Fruit fly (Drosophila melanogaster) whole organism, embryonic: Measurements from ENCODE around the gene CG16956.

Experiments
- Antp ChIP-seq: fragments of 200-800 bp; sonication (Bioruptor generic); optimal IDR thresholded peaks from 3 replicates; lab custom pipeline; 2016; ENCODE audit warnings: missing biosample characterization, missing genetic modification characterization
- Awh ChIP-seq: fragments of 200-800 bp; sonication (Bioruptor generic); IDR thresholded peaks from 2 replicates; pipeline ENCODE4, ENCODE4 v1.3.6; 2022; ENCODE audit warnings: missing biosample characterization, missing genetic modification characterization
- BtbVII ChIP-seq: fragments of 200-800 bp; sonication (Bioruptor generic); optimal IDR thresholded peaks from 3 replicates; lab custom pipeline; 2017; ENCODE audit warnings: missing biosample characterization, mild to moderate bottlenecking, missing genetic modification characterization
- CG10543 ChIP-seq: fragments of 200-800 bp; sonication (Bioruptor generic); optimal IDR thresholded peaks from 3 replicates; lab custom pipeline; 2017; ENCODE audit warnings: missing biosample characterization, mild to moderate bottlenecking, missing genetic modification characterization, moderate library complexity
- CG10979 ChIP-seq: fragments of 200-800 bp; sonication (Bioruptor generic); optimal IDR thresholded peaks from 2 replicates; lab custom pipeline; 2018; ENCODE audit warnings: missing biosample characterization, mild to moderate bottlenecking, missing genetic modification characterization, moderate library complexity
- CG11560 ChIP-seq: fragments of 200-800 bp; sonication (Bioruptor generic); IDR thresholded peaks from 3 replicates; pipeline ENCODE4 v1.3.6; 2022; ENCODE audit warnings: missing biosample characterization, missing genetic modification characterization
- CG11695 ChIP-seq: fragments of 200-800 bp; sonication (Bioruptor generic); IDR thresholded peaks from 3 replicates; pipeline ENCODE4 v1.3.6; 2022; ENCODE audit warnings: missing biosample characterization, missing genetic modification characterization
- CG12659 ChIP-seq: fragments of 200-800 bp; sonication (Bioruptor generic); optimal IDR thresholded peaks from 3 replicates; lab custom pipeline; 2017; ENCODE audit warnings: mild to moderate bottlenecking, missing biosample characterization, missing genetic modification reagents, missing genetic modification characterization
- CG12744 ChIP-seq: fragments of 200-800 bp; sonication (Bioruptor generic); optimal IDR thresholded peaks from 2 replicates; lab custom pipeline; 2016; ENCODE audit warnings: missing biosample characterization, missing genetic modification characterization
- CG1602 ChIP-seq: fragments of 200-800 bp; sonication (Bioruptor generic); optimal IDR thresholded peaks from 3 replicates; lab custom pipeline; 2016; ENCODE audit warnings: missing biosample characterization, missing genetic modification characterization
- CG17802 ChIP-seq: fragments of 200-800 bp; sonication (Bioruptor generic); optimal IDR thresholded peaks from 2 replicates; lab custom pipeline; 2018; ENCODE audit warnings: missing biosample characterization, mild to moderate bottlenecking, missing genetic modification characterization, moderate library complexity
- CG18476 ChIP-seq: fragments of 200-800 bp; sonication (Bioruptor generic); optimal IDR thresholded peaks from 2 replicates; lab custom pipeline; 2016; ENCODE audit warnings: missing biosample characterization, mild to moderate bottlenecking, missing genetic modification characterization
- CG30403 ChIP-seq: fragments of 200-800 bp; sonication (Bioruptor generic); optimal IDR thresholded peaks from 3 replicates; lab custom pipeline; 2016; ENCODE audit warnings: missing biosample characterization, missing genetic modification characterization
- CG30431 ChIP-seq: fragments of 200-800 bp; sonication (Bioruptor generic); optimal IDR thresholded peaks from 2 replicates; lab custom pipeline; 2017; ENCODE audit warnings: missing biosample characterization, missing genetic modification characterization
- CG3065 ChIP-seq: fragments of 200-800 bp; sonication (Bioruptor generic); optimal IDR thresholded peaks from 2 replicates; lab custom pipeline; 2016; ENCODE audit warnings: missing biosample characterization, missing genetic modification characterization
- CG32767 ChIP-seq: fragments of 200-800 bp; sonication (Bioruptor generic); IDR thresholded peaks from 2 replicates; pipeline ENCODE4 v1.3.6; 2022; ENCODE audit warnings: missing biosample characterization, missing genetic modification characterization
- CG4424 ChIP-seq: fragments of 200-800 bp; sonication (Bioruptor generic); optimal IDR thresholded peaks from 3 replicates; lab custom pipeline; 2016; ENCODE audit warnings: missing biosample characterization, missing genetic modification characterization
- CG4617 ChIP-seq: fragments of 200-800 bp; sonication (Bioruptor generic); optimal IDR thresholded peaks from 3 replicates; lab custom pipeline; 2016; ENCODE audit warnings: missing biosample characterization, missing genetic modification characterization, borderline replicate concordance
- CG4730 ChIP-seq: fragments of 200-800 bp; sonication (Bioruptor generic); IDR thresholded peaks from 2 replicates; pipeline ENCODE4 v1.3.6; 2022; ENCODE audit warnings: missing biosample characterization, missing genetic modification characterization
- CG5953 ChIP-seq: fragments of 200-800 bp; sonication (Bioruptor generic); IDR thresholded peaks from 2 replicates; pipeline ENCODE4 v1.3.6; 2022; ENCODE audit warnings: missing biosample characterization, missing genetic modification characterization
- CG8290 ChIP-seq, 3 experiments: fragments of 200-800 bp; sonication (Bioruptor generic); optimal IDR thresholded peaks; 2 replicates each; lab custom pipeline; 2016 to 2019; ENCODE audit warnings: missing biosample characterization in 3 of 3, missing genetic modification characterization in 3 of 3, mild to moderate bottlenecking in 2 of 3, moderate library complexity in 1 of 3
- CG8388 ChIP-seq: fragments of 200-800 bp; sonication (Bioruptor generic); optimal IDR thresholded peaks from 2 replicates; lab custom pipeline; 2019; ENCODE audit warnings: missing biosample characterization, mild to moderate bottlenecking, missing genetic modification characterization, moderate library complexity
- CG9609 ChIP-seq: fragments of 200-800 bp; sonication (Bioruptor generic); optimal IDR thresholded peaks from 3 replicates; lab custom pipeline; 2016; ENCODE audit warnings: missing biosample characterization, missing genetic modification characterization
- D19A ChIP-seq: fragments of 200-800 bp; optimal IDR thresholded peaks from 3 replicates; lab custom pipeline; 2019; ENCODE audit warnings: missing biosample characterization, mild to moderate bottlenecking, missing genetic modification characterization, moderate library complexity
- Ets65A ChIP-seq: fragments of 200-800 bp; sonication (Bioruptor generic); peaks from one replicate; lab custom pipeline; 2016; ENCODE audit warnings: missing biosample characterization, missing genetic modification characterization
- Lhr ChIP-seq: fragments of 200-800 bp; sonication (Bioruptor generic); optimal IDR thresholded peaks from 3 replicates; lab custom pipeline; 2017; ENCODE audit warnings: mild to moderate bottlenecking, missing biosample characterization, missing genetic modification reagents, missing genetic modification characterization
- Max ChIP-seq: fragments of 200-800 bp; sonication (Bioruptor generic); optimal IDR thresholded peaks from 2 replicates; lab custom pipeline; 2016; ENCODE audit warnings: missing biosample characterization, mild to moderate bottlenecking, missing genetic modification characterization
- Mes4 ChIP-seq: fragments of 200-800 bp; sonication (Bioruptor generic); optimal IDR thresholded peaks from 2 replicates; lab custom pipeline; 2016; ENCODE audit warnings: missing biosample characterization, missing genetic modification characterization
- NC2β ChIP-seq: fragments of 200-800 bp; sonication (Bioruptor generic); optimal IDR thresholded peaks from 2 replicates; lab custom pipeline; 2016; ENCODE audit warnings: missing biosample characterization, missing genetic modification characterization
- NK7.1 ChIP-seq: fragments of 200-800 bp; sonication (Bioruptor generic); optimal IDR thresholded peaks from 3 replicates; lab custom pipeline; 2016; ENCODE audit warnings: missing biosample characterization, missing genetic modification characterization
- Rfx ChIP-seq: fragments of 200-800 bp; sonication (Bioruptor generic); IDR thresholded peaks from 2 replicates; pipeline ENCODE4 v1.3.6; 2022; ENCODE audit warnings: missing biosample characterization, missing genetic modification characterization
- Side ChIP-seq: fragments of 200-800 bp; sonication (Bioruptor generic); optimal IDR thresholded peaks from 2 replicates; lab custom pipeline; 2016; ENCODE audit warnings: missing biosample characterization, missing genetic modification characterization
- ase ChIP-seq: fragments of 200-800 bp; sonication (Bioruptor generic); IDR thresholded peaks from 3 replicates; pipeline ENCODE4 v1.3.6; 2022; ENCODE audit warnings: missing biosample characterization, missing genetic modification characterization
- bcd ChIP-seq: fragments of 200-800 bp; sonication (Bioruptor generic); optimal IDR thresholded peaks from 2 replicates; lab custom pipeline; 2017; ENCODE audit warnings: missing biosample characterization, mild to moderate bottlenecking, missing genetic modification characterization
- bowl ChIP-seq: fragments of 200-800 bp; sonication (Bioruptor generic); IDR thresholded peaks from 2 replicates; pipeline ENCODE4 v1.3.6; 2022; ENCODE audit warnings: missing biosample characterization, missing genetic modification characterization
- cad ChIP-seq: fragments of >200 bp; optimal IDR thresholded peaks from 2 replicates; lab custom pipeline; 2017; ENCODE audit warnings: missing biosample characterization, missing genetic modification characterization
- crol ChIP-seq: fragments of 200-800 bp; sonication (Bioruptor generic); IDR thresholded peaks from 2 replicates; pipeline ENCODE4 v1.3.6; 2022; ENCODE audit warnings: missing biosample characterization, missing genetic modification characterization
- dysf ChIP-seq: fragments of 200-800 bp; sonication (Bioruptor generic); IDR thresholded peaks from 3 replicates; pipeline ENCODE4 v1.3.6; 2022; ENCODE audit warnings: missing biosample characterization, missing genetic modification characterization
- gce ChIP-seq: fragments of 200-800 bp; sonication (Bioruptor generic); IDR thresholded peaks from 3 replicates; pipeline ENCODE4 v1.3.6; 2022; ENCODE audit warnings: missing biosample characterization, missing genetic modification characterization
- gcm2 ChIP-seq: fragments of 200-800 bp; sonication (Bioruptor generic); optimal IDR thresholded peaks from 2 replicates; lab custom pipeline; 2016; ENCODE audit warnings: missing biosample characterization, missing genetic modification characterization
- grau ChIP-seq: fragments of 200-800 bp; optimal IDR thresholded peaks from 3 replicates; lab custom pipeline; 2019; ENCODE audit warnings: missing biosample characterization, mild to moderate bottlenecking, missing genetic modification characterization, moderate library complexity
- hkb ChIP-seq, 2 experiments: fragments of 200-800 bp in 1 of 2; fragments of >200 bp in 1 of 2; sonication (Bioruptor generic) in 1 of 2; IDR thresholded peaks in 1 of 2; optimal IDR thresholded peaks in 1 of 2; 2 replicates each; pipeline versions ENCODE4 v1.3.6 to Lab custom; 2017 to 2022; ENCODE audit warnings: missing biosample characterization in 1 of 2, missing genetic modification characterization in 1 of 2
- lilli ChIP-seq: fragments of 200-800 bp; sonication (Bioruptor generic); optimal IDR thresholded peaks from 3 replicates; lab custom pipeline; 2016; ENCODE audit warnings: missing biosample characterization, missing genetic modification characterization
- nau ChIP-seq: fragments of 200-800 bp; sonication (Bioruptor generic); optimal IDR thresholded peaks from 3 replicates; lab custom pipeline; 2017; ENCODE audit warnings: missing biosample characterization, mild to moderate bottlenecking, missing genetic modification characterization, missing genetic modification reagents
- pita ChIP-seq: fragments of 200-800 bp; sonication (Bioruptor generic); optimal IDR thresholded peaks from 2 replicates; lab custom pipeline; 2017; ENCODE audit warnings: missing biosample characterization, mild to moderate bottlenecking, missing genetic modification characterization
- pnt ChIP-seq: fragments of 200-800 bp; sonication (Bioruptor generic); optimal IDR thresholded peaks from 3 replicates; lab custom pipeline; 2016; ENCODE audit warnings: missing biosample characterization, missing genetic modification characterization
- pros ChIP-seq: fragments of 200-800 bp; sonication (Bioruptor generic); optimal IDR thresholded peaks from 3 replicates; lab custom pipeline; 2019; ENCODE audit warnings: missing biosample characterization, mild to moderate bottlenecking, missing genetic modification characterization, moderate library complexity
- run ChIP-seq: fragments of 200-800 bp; sonication (Bioruptor generic); optimal IDR thresholded peaks from 3 replicates; lab custom pipeline; 2018; ENCODE audit warnings: missing biosample characterization, mild to moderate bottlenecking, missing genetic modification characterization
- tna ChIP-seq: fragments of 200-800 bp; sonication (Bioruptor generic); IDR thresholded peaks from 2 replicates; pipeline ENCODE4 v1.3.6; 2022; ENCODE audit warnings: missing biosample characterization, missing genetic modification characterization; ENCODE audit not compliant: partially characterized antibody
- unpg ChIP-seq: fragments of 200-800 bp; sonication (Bioruptor generic); optimal IDR thresholded peaks from 3 replicates; lab custom pipeline; 2018; ENCODE audit warnings: missing biosample characterization, mild to moderate bottlenecking, missing genetic modification characterization, moderate library complexity
- vvl ChIP-seq: fragments of 200-800 bp; sonication (Bioruptor generic); IDR thresholded peaks from 2 replicates; pipeline ENCODE4 v1.3.6; 2022; ENCODE audit warnings: missing biosample characterization, missing genetic modification characterization
- zen ChIP-seq: fragments of 200-800 bp; sonication (Bioruptor generic); optimal IDR thresholded peaks from 3 replicates; lab custom pipeline; 2018; ENCODE audit warnings: missing biosample characterization, mild to moderate bottlenecking, missing genetic modification characterization, moderate library complexity

The CG16956 gene

DNA sequence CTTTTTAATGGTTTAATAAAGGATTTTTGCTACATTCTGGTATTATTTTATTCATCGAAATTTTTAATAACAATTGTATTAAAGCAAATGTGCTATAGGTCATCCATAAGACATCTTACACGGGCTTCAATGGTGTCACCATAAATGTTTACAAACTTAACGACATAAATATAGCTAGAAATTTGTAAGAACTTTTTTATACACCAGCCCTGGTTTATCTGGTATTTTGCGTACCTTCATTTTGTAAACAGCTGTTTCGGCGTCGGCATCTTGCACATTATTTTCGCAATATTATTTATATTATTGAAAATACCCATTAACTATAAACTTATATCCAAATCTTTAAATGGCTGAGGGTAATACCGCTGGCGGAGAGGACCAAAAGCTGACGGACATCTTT is 47.0 kb downstream of the CG16956 start, which contains the start of gene Tap42 (continued):
- TF ChIP-seq ase (GFP tag; lab: Robert Waterston, UW) (no peak), pnt (no peak), tna (GFP tag; lab: Robert Waterston, UW) (no peak), NC2β (no peak), CG32767 (GFP tag; lab: Robert Waterston, UW) (no peak), CG30431 (no peak), CG12659 (GFP tag; lab: Kevin White, UChicago) (peak; percentile 53), CG1602 (GFP tag; lab: Kevin White, UChicago) (peak; percentile 4), CG4730 (GFP tag; lab: Robert Waterston, UW) (no peak), Awh (GFP tag; lab: Robert Waterston, UW) (no peak), Mes4 (GFP tag; lab: Kevin White, UChicago) (no peak), pita (GFP tag; lab: Kevin White, UChicago) (no peak), bowl (GFP tag; lab: Robert Waterston, UW) (no peak), CG4617 (GFP tag; lab: Kevin White, UChicago) (no peak), Side (GFP tag; lab: Kevin White, UChicago) (no peak), CG11695 (GFP tag; lab: Robert Waterston, UW) (no peak), BtbVII (GFP tag; lab: Kevin White, UChicago) (no peak), CG18476 (GFP tag; lab: Kevin White, UChicago) (no peak), bcd (GFP tag; lab: Kevin White, UChicago) (no peak), Max (no peak), Lhr (no peak), CG10979 (tag; lab: Kevin White, UChicago) (peak; percentile 29), CG8290 (GFP tag; optimal IDR thresholded peaks at IDR 0.05; lab: Kevin White, UChicago) (no peak), CG8290 (tag; optimal IDR thresholded peaks at IDR 0.05; lab: Kevin White, UChicago) (no peak), crol (GFP tag; lab: Robert Waterston, UW) (no peak), CG30403 (GFP tag; lab: Kevin White, UChicago) (peak; percentile 36), CG8388 (GFP tag; lab: Kevin White, UChicago) (no peak), CG5953 (no peak), dysf (GFP tag; lab: Robert Waterston, UW) (no peak), CG9609 (no peak), CG3065 (GFP tag; lab: Kevin White, UChicago) (no peak), cad (GFP tag; lab: Kevin White, UChicago) (no peak), Rfx (GFP tag; lab: Robert Waterston, UW) (peak; percentile 61), Ets65A (GFP tag; lab: Kevin White, UChicago) (no peak), lilli (GFP tag; lab: Kevin White, UChicago) (peak; percentile 51), CG17802 (tag; lab: Kevin White, UChicago) (no peak), CG4424 (GFP tag; lab: Kevin White, UChicago) (no peak), run (tag; lab: Kevin White, UChicago) (no peak), hkb (optimal IDR thresholded peaks at IDR 0.05; lab: Kevin White, UChicago) (no peak), hkb (GFP tag; IDR thresholded peaks at IDR 0.05; lab: Robert Waterston, UW) (peak; percentile 30; the same call in 1 of the 2 replicates), CG10543 (peak; percentile 33), gcm2 (GFP tag; lab: Kevin White, UChicago) (no peak), nau (GFP tag; lab: Kevin White, UChicago) (no peak), unpg (GFP tag; lab: Kevin White, UChicago) (no peak), gce (GFP tag; lab: Robert Waterston, UW) (no peak), grau (tag; lab: Kevin White, UChicago) (peak; percentile 50), NK7.1 (no peak), CG12744 (peak; percentile 13), zen (tag; lab: Kevin White, UChicago) (no peak), Antp (GFP tag; lab: Kevin White, UChicago) (no peak), vvl (GFP tag; lab: Robert Waterston, UW) (no peak), pros (GFP tag; lab: Kevin White, UChicago) (no peak), CG11560 (tag; lab: Robert Waterston, UW) (no peak), D19A (tag; lab: Kevin White, UChicago) (no peak)
